Fruit fly (Drosophila melanogaster) whole organism, larva: ENCODE measurements around the gene CG13445.

ENCODE experiments used
- noc ChIP-seq: fragments of 200-800 bp; sonication (Bioruptor generic); optimal IDR thresholded peaks from 3 replicates; lab custom pipeline; 2019; ENCODE audit warnings: missing biosample characterization, mild to moderate bottlenecking, missing genetic modification characterization, moderate library complexity

Gene CG13445

DNA sequence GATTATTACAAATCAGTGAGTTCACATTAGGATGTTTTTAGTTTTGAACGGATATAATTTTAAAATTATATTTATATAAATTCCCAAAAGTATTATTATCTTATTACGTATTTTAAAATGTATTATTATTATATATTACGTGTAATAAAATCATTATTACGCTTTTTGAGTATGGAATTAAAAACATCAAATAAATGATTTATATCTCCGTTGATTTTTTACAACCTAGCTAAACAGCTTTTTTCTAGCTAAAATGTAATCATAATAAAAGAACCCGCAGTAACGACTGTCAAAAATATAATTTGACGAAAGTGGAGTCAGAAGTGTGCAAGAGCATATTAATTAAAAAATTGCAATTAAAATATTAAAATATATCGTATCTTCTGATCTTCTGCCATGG is 1.3 kb upstream of the CG13445 start, which contains the start of gene CG6244:
TSS of gene CG6244 (plus strand) at position 301 of the 400 bp plus-strand sequence.
- TF ChIP-seq noc: no peak

DNA sequence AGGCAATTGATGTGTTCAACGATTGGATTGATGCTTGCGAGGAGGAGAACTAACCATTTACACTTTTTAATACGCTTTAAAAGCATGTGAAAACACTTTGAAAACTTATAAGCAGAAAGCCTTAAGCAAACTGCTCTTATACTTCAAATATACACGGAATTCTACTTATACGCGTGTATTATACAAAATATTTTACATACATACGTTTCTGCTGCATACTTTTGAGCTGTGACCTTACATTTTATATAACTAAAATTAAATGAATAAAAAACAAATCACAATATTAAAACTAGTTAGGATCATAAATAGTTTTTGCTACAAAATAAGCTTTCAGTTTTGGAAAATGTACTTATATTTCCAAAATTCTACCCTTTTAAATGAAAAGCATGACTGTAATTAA is 618 bp upstream of the CG13445 start:
- TF ChIP-seq noc: no peak

DNA sequence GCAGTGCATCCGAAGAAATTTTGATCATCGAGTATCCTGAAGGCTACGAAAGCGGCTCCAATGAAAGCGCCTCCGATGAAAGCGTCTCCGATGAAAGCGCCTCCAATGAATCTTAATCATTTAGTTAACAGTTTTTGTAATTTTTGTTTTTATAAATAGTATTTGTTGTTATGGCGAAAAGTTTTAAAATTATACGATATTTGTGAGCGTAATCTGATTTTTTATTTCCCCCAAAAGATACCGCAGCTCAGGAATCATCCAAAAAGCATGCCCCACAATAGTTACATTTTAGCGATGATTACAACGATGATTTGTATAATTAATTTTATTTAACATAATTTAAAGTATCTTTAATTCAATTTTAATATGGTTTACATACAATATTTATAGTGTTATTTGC is 483 bp downstream of the CG13445 start:
- TF ChIP-seq noc: no peak

DNA sequence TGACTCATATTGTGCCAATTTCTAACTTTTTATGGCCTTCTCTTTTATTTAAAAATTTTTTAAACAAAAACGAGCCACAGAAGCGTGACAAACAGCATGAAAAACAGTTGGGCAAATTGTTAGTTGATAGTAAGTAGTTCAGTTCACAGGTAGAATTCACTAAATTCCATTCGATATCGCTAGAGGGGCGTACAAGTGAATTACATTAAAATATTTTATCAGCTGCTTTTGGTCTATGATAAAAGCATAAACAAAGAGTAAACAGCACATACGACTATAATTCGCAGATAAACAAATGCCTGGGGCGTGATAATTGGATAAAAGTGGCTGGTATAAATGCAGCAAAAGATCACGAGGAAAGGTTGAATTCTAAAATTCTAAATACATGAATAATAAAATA is 4.7 kb downstream of the CG13445 start:
- no peak for TF ChIP-seq noc

DNA sequence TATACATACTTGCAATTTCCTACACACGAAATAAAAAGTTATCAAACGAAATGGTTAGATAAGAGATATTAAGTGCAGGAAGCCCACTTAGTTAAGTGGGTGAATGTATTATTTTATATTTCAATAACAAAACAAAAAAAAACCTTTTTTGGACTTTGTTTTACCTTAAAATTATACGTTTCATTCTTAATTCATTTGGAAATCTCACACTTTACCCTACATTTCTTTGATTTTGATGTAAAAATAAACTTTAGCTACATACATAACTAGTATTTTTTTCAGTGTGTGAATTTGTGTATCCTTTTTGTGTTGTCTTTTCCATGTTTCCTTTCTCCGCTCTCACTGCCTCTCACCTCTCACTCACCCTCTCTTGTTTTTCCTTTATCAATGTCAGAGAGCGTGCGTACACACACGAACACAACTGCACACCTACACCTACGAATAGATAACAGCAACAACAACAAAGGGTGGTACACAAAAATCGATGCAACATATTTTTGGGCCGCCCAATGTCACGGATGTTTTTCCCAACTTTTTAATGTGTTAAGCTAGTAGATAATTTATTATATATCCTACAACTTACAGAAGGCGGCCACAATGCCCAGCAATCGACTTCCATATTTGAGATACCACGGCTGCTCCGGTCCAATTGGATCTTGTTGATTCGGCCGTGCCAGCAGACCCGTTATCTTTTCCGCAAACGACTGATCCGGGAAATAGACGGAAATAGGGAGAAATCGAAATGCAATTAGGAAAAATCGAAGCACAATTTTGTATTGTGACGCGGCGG is 6.3 kb downstream of the CG13445 start:
- TF ChIP-seq noc: peak; percentile 70

DNA sequence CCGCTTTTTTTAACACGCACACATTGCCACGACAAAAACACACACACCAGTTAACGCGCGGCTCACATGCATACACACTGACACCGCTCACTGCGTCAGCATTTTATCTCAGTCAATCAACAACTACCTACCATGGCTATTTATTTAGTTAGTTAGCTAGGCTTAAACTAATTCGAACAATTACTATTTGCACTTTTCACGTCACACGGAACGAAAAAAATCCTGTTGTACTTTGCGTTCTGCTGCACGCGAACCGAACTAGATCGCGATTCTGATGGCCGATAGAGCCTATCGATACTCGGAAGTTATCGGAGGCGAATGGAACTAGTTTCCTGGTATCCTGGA is 6.8 kb downstream of the CG13445 start, which contains the start of gene fwe:
TSS of gene fwe (minus strand) at position 268 of the 345 bp plus-strand sequence.
- TF ChIP-seq noc: no peak

DNA sequence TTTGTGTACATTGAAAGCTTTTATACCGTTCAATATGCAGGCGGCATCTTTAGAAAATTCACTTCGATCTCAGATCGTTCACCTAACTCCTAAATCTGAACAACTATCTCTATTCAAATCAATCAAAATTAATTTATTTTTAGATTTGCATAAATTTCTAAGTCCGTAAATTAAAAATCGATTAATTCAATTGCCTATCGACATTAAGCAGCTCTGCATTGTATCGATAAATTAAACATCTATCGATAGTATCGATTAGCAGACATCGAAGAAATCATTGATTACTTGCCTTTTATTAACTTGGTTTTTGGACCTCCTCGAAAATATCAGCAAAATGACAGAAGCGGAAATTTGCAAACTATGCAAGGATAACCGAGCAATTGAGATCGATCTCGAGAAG is 7.4 kb downstream of the CG13445 start, which contains the start of gene CkIIalpha-i1:
TSS of gene CkIIalpha-i1 (plus strand) at position 266 of the 400 bp plus-strand sequence.
- no peak for TF ChIP-seq noc

DNA sequence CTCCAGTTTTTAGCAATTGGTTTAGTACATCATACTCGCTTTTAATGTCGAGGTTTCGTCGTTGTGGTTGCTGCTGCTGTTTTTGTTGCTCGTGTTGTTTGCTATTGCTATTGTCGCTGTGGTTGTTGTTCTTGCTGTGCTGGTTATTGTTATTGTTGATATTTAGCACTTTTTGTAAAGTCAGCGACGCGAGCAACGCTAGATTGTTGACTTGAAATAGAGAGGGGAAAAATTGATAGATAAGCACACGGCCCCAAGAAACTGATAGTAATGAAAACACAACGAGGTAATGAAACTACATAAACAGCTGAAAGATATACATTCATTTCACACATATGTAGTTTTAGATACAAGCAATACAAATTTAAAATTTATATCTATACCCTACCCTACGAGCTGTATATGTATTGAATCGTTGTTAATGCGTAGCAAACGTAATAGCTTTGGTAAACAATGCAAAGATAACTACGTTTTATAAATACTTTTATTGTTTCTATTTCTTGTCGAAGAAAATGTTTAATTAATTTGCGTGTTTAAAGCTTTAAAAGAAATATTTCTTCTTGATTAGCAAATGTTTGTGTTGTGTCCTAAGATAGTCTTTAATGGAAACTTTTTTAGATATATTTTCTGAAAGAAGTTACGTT is 14.6 kb downstream of the CG13445 start:
- peak; percentile 13 for TF ChIP-seq noc

DNA sequence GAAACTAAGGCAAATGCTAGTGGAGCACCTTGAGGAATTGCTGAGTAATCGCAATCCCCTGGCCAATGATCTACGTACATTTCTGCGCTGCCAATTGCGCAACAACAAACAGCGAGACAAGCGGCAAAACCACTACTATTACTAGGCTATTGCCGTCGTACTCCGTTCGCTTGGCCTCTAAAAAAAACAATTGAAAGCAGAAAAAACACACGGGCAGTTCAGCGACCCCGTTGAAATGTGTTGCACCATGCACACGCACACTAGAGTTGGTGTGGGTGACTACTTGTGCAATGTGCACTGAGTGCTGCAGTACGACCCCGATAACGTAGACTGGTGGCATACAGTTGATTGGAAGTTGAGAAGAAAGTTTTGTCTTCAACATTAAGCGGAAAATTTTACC is 15.3 kb downstream of the CG13445 start:
- TF ChIP-seq noc: no peak

DNA sequence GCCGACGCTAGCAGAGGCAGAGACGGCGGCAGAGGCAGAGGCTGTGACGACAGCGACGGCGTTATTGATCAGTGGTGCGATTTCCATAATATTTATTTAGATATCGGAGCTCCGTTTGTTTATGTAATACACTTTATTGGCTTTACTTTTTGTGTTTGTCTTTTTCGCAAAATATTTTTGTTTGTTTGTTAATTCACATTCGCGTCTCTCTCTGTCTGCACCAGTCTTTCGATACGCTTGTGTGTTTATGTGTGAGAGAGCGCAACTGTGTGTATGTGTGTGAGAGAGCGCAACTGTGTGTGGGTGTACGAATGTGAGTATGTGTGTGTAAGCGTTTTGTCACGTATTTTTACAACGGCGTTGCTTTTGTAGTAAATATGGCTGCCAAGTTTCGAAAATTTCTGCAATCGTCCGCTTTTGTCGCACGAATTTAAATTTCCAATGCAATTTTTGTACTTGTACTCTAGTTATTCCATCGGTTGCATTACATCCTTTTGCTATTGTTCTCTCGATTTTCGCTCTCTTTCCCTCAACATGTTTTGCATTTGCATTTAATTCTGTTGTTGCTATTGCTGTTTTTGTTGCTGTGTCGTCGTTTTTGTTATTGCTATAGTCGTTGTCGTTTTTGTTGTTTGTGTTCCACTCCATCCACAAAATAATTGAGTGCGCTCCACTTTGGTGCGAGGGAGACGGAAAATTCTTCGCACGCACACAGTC is 16.4 kb downstream of the CG13445 start:
- TF ChIP-seq noc: peak; percentile 71

DNA sequence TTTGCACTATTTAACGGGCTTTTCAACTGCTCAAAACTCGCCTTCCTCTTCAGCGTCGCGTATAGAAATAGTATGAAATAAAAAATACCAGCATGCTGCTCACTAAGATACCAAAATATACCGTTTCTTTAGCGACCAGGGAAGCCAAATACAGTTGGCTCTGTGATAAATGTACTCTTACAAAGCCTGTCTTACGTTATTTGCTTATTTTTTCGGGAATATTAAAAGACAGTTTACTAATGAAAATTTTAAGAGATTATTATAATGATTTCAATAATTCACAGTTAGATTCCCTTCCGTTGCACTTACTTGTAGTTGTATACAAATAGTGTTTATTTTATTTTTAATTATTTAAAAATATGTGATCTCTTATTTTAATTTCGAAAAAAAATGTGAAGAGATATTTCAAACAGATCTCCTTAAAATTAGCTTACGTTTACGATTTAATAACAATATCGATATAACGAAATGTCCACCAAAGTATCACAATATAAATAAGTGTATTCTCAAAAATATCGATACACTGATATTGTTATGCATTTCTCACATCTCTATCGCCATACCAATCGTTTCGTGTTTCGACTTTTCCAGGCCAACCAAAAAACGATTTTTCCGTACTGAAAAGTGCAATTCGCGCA is 17.2 kb downstream of the CG13445 start, which contains the start of the genes DCP2 and dbo:
TSS of gene DCP2 (minus strand) at position 77 of the 638 bp plus-strand sequence.
TSS of gene dbo (plus strand) at position 542 of the 638 bp plus-strand sequence.
- no peak for TF ChIP-seq noc

DNA sequence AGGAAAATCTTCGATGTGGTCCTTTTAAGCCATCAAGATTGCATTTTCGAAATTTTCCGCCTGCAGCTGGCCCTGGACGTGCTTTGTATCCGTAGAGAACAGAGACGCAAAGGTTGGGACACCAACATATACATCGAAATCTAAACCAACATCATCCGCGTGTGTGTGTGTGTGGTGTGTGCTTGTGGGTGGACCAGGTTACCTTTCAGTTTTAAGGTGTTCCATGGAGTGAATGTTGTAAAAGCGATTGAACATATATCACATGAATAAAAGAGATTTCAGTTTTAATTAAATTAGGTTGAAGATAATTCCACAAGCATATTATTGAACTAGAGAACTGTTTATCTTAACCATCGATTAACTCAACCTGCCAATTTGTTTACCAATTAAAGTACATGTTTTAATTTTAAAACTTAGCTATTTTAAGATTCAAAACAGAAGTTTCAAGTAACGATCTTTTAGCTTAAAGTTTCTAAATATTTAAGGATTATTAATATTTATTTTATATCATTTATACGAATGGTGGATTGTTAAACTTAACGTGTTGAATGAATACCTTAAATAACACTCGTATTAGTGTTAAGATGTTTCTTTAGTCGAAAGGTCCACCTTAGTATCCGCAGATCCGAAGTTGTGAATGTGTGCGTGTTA is 17.8 kb downstream of the CG13445 start:
- peak; percentile 93 for TF ChIP-seq noc

DNA sequence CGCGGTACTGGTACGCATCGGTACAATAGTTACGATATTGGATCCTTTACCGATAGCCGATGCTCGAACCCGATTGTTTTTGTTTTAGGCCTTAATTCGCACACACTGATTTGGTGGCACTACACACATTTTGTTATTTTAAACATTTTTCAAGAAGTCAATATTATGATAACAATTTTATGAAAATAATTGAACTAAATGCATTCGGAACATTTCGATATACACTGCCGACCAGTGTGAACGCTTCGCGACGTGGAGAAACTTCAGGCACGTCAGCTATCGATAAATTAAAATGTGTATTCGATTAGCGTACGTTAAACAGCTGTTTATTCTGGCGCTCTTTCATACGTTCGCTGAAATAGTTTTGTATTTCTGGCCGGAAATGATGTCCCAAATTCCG is 22.9 kb downstream of the CG13445 start, which contains the start of gene CG12713:
TSS of gene CG12713 (plus strand) at position 319 of the 400 bp plus-strand sequence.
- TF ChIP-seq noc: no peak

DNA sequence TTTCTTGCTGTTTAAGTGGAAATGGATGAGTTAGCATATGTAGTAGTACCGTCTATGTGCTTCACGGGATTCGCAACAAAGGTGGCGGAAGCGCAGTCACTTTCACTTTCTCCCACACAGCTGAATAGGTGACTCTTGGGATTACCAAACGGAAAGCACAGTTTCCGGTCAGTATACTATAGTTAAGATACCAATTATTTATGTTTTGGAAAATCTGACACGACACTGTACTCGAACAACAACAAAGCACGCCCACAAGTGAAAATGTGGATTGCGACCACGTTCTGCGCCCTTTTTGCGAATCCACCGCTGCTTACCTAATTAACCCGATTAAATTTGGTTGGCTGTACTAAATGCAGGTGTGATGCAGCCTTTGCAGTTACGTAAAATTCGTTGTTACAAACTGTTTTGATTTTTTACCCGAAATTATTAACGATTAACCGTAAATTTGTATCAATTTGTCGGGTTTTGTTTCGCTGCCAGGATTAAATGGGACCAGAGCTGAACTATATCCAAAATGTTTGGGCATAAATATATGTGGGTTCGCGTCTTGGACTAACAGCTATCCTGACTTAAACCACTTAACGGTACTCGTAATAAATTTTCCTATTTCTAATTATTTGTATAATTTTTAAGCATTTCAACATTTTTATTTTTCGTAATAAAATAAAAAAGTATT is 25.7 kb downstream of the CG13445 start, which contains the start of gene CG18081:
TSS of gene CG18081 (minus strand) at position 512 of the 679 bp plus-strand sequence.
- no peak for TF ChIP-seq noc

DNA sequence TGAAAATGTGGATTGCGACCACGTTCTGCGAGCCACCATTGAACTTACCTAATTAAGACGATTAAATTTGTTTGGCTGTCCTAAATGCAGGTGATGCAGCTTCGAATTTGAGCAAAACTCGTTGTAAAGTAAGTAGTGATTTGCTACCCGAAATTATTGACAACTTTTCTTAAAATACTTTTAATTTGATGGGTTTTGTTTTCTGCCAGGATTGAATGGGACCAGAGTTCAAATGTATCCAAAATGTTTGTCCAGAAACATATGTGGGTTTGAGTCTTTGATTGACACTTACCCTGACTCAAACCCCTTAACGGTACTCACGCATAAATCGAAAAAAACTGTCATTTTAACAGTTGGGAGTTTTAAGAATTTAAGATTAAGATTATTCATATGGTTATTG is 27.9 kb downstream of the CG13445 start, which contains the start of gene CG15715:
TSS of gene CG15715 (minus strand) at position 274 of the 400 bp plus-strand sequence.
- no peak for TF ChIP-seq noc
